Worm (Caenorhabditis elegans) whole organism, L4/young adult: Measurements from ENCODE around the gene acbp-5.
A peak's percentile ranks its signal among the peaks of the same experiment; 100 is the strongest.

Experiments
- W03F9.2 ChIP-seq: fragments of 150-350 bp; optimal IDR thresholded peaks from 2 replicates; lab custom pipeline; 2014; ENCODE audit warnings: missing biosample characterization, missing genetic modification characterization
- dao-5 ChIP-seq: sonication (generic microtip); optimal IDR thresholded peaks from 2 replicates; lab custom pipeline; 2016; ENCODE audit warnings: missing genotype, missing genetic modification characterization, moderate library complexity, missing compliant biosample characterization
- him-1 ChIP-seq: sonication (generic microtip); optimal IDR thresholded peaks from 2 replicates; lab custom pipeline; 2016; ENCODE audit warnings: missing genotype, missing genetic modification reagents, missing genetic modification characterization, missing compliant biosample characterization

acbp-5 gene

DNA sequence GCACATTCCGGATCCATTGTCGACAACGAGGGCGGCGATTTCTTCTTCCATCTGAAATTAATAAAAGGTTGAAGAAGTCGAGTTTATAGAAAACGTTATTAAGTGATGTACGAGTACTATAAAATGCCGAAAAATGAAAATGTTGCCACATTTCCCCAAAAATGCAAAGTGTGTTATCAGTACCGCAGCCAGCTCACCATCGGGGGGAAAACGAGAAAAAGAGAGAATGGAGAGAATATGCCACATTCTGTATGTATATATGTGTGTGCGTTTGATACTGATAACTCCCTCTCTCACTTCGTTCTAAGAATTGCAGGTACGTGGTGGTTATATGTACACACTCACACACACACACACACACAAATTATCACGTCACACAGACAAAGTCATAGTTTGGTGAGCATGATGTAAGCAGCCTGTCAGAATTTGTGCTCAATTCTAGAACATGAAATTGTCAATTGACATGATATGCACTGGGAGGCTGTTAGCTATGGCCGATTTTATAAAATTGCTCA is 35.4 kb downstream of the acbp-5 start, which contains the start of gene act-5:
Gene act-5 (minus strand): TSS at position 51 of the 515 bp plus-strand sequence.
- TF ChIP-seq W03F9.2, result no peak
- TF ChIP-seq dao-5 (tag; lab: Kevin White, UChicago), result peak; percentile 34

DNA sequence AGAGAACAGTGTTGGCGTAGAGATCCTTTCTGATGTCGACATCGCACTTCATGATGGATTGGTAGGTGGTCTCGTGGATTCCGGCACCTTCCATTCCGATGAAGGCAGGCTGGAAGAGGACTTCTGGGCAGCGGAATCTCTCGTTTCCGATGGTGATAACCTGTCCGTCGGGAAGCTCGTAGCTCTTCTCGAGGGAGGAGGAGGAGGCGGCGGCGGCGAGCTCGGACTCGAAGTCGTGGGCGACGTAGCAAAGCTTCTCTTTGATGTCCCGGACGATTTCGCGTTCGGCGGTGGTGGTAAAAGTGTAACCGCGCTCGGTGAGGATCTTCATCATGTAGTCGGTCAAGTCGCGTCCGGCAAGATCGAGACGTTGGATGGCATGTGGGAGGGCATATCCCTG is 36.7 kb downstream of the acbp-5 start:
- TF ChIP-seq him-1 (no peak), dao-5 (tag; lab: Kevin White, UChicago) (no peak), W03F9.2 (no peak)

ce11 chrIII:13600254-13600653 is 41.2 kb downstream of the acbp-5 start:
- TF ChIP-seq W03F9.2, result no peak
- TF ChIP-seq dao-5 (tag; lab: Kevin White, UChicago), result no peak
- no peak for TF ChIP-seq him-1
